Worm (Caenorhabditis elegans) whole organism, L4 larva: Measurements from ENCODE around the gene F57F4.1.

Source experiments
- F10B5.3 ChIP-seq: sonication (generic microtip); optimal IDR thresholded peaks from 2 replicates; lab custom pipeline; 2016; ENCODE audit warnings: mild to moderate bottlenecking, missing genetic modification characterization, missing compliant biosample characterization
- F49E8.2 ChIP-seq: sonication (generic microtip); optimal IDR thresholded peaks from 2 replicates; lab custom pipeline; 2016; ENCODE audit warnings: missing compliant biosample characterization, mild to moderate bottlenecking, missing genetic modification characterization, borderline replicate concordance
- R02D3.7 ChIP-seq: fragments of 150-350 bp; sonication (generic microtip); optimal IDR thresholded peaks from 3 replicates; lab custom pipeline; 2014; ENCODE audit warnings: missing biosample characterization, missing genetic modification characterization
- T20F7.1 ChIP-seq: fragments of 200-800 bp; sonication (Bioruptor generic); optimal IDR thresholded peaks from 2 replicates; lab custom pipeline; 2018; ENCODE audit warnings: mild to moderate bottlenecking, missing genetic modification characterization, missing compliant biosample characterization
- Y48G9A.11 ChIP-seq: fragments of 200-800 bp; sonication (Bioruptor generic); IDR thresholded peaks from 2 replicates; pipeline ENCODE4 v1.3.6; 2022; ENCODE audit warnings: missing genetic modification reagents, missing genetic modification characterization, missing compliant biosample characterization
- Y75B8A.6 ChIP-seq: fragments of 200-800 bp; sonication (Bioruptor generic); IDR thresholded peaks from 2 replicates; pipeline ENCODE4 v1.3.6; 2022; ENCODE audit warnings: missing genetic modification reagents, missing genetic modification characterization, missing compliant biosample characterization
- ZK337.2 ChIP-seq: fragments of 200-800 bp; sonication (Bioruptor generic); IDR thresholded peaks from 2 replicates; pipeline ENCODE4 v1.3.6; 2022; ENCODE audit warnings: missing genetic modification reagents, missing genetic modification characterization, missing compliant biosample characterization
- arid-1 ChIP-seq: fragments of 200-800 bp; sonication (Bioruptor generic); conservative IDR thresholded peaks from 2 replicates; pipeline ENCODE4 v1.3.6; 2022; ENCODE audit warnings: missing genetic modification reagents, missing genetic modification characterization, missing compliant biosample characterization
- ceh-28 ChIP-seq: fragments of 150-350 bp; optimal IDR thresholded peaks from 2 replicates; lab custom pipeline; 2014; ENCODE audit warnings: missing biosample characterization, missing genetic modification reagents, missing genetic modification characterization
- ceh-82 ChIP-seq: sonication (generic microtip); optimal IDR thresholded peaks from 2 replicates; lab custom pipeline; 2017; ENCODE audit warnings: missing biosample characterization, missing genetic modification characterization
- cey-2 ChIP-seq: sonication (generic microtip); optimal IDR thresholded peaks from 3 replicates; lab custom pipeline; 2017; ENCODE audit warnings: missing genetic modification characterization, mild to moderate bottlenecking, missing compliant biosample characterization, antibody characterized with exemption, borderline replicate concordance; ENCODE audit not compliant: insufficient read depth
- ctbp-1 ChIP-seq: fragments of 200-800 bp; sonication (Bioruptor generic); IDR thresholded peaks from 2 replicates; pipeline ENCODE4 v1.3.6; 2022; ENCODE audit warnings: missing genetic modification reagents, missing genetic modification characterization, missing compliant biosample characterization
- daf-16 ChIP-seq, 3 experiments: sonication (generic microtip); optimal IDR thresholded peaks; 2 replicates each; lab custom pipeline; 2016 to 2017; ENCODE audit warnings: missing genetic modification characterization in 3 of 3, missing genetic modification reagents in 3 of 3, mild to moderate bottlenecking in 2 of 3, missing compliant biosample characterization in 2 of 3, missing biosample characterization in 1 of 3, moderate library complexity in 1 of 3
- dmd-6 ChIP-seq: fragments of 200-800 bp; sonication (Bioruptor generic); IDR thresholded peaks from 2 replicates; pipeline ENCODE4 v1.3.6; 2022; ENCODE audit warnings: missing genetic modification reagents, missing genetic modification characterization, missing compliant biosample characterization
- dmd-8 ChIP-seq: fragments of 200-800 bp; sonication (Bioruptor generic); IDR thresholded peaks from 2 replicates; pipeline ENCODE4 v1.3.6; 2022; ENCODE audit warnings: missing genetic modification characterization, missing compliant biosample characterization
- dmd-9 ChIP-seq: fragments of 200-800 bp; sonication (Bioruptor generic); IDR thresholded peaks from 2 replicates; pipeline ENCODE4 v1.3.6; 2022; ENCODE audit warnings: missing genetic modification reagents, missing genetic modification characterization, missing compliant biosample characterization
- duxl-1 ChIP-seq: sonication (generic microtip); optimal IDR thresholded peaks from 2 replicates; lab custom pipeline; 2016; ENCODE audit warnings: mild to moderate bottlenecking, missing genetic modification characterization, moderate library complexity, missing compliant biosample characterization; ENCODE audit not compliant: poor library complexity
- dve-1 ChIP-seq: sonication (generic microtip); optimal IDR thresholded peaks from 2 replicates; lab custom pipeline; 2017; ENCODE audit warnings: antibody characterized with exemption, mild to moderate bottlenecking, missing genetic modification characterization, missing compliant biosample characterization; ENCODE audit not compliant: insufficient read depth
- gei-8 ChIP-seq: fragments of 200-800 bp; sonication (Bioruptor generic); optimal IDR thresholded peaks from 2 replicates; lab custom pipeline; 2018; ENCODE audit warnings: mild to moderate bottlenecking, missing genetic modification characterization, missing compliant biosample characterization
- hif-1 ChIP-seq, 2 experiments: sonication (generic microtip); optimal IDR thresholded peaks; 2 replicates each; lab custom pipeline; 2016 to 2017; ENCODE audit warnings: missing compliant biosample characterization in 2 of 2, missing genetic modification characterization in 2 of 2, missing genetic modification reagents in 2 of 2, missing genotype in 2 of 2, mild to moderate bottlenecking in 1 of 2
- hlh-11 ChIP-seq: fragments of 200-800 bp; sonication (Bioruptor generic); optimal IDR thresholded peaks from 2 replicates; lab custom pipeline; 2018; ENCODE audit warnings: mild to moderate bottlenecking, missing genetic modification characterization, missing compliant biosample characterization
- hmg-1.1 ChIP-seq: fragments of 200-800 bp; sonication (Bioruptor generic); IDR thresholded peaks from 2 replicates; pipeline ENCODE4 v1.3.6; 2022; ENCODE audit warnings: missing genetic modification reagents, missing genetic modification characterization, missing compliant biosample characterization
- lim-7 ChIP-seq: fragments of 200-800 bp; sonication (Bioruptor generic); IDR thresholded peaks from 2 replicates; pipeline ENCODE4 v1.3.6; 2022; ENCODE audit warnings: missing genetic modification characterization, missing compliant biosample characterization
- lin-1 ChIP-seq: fragments of 200-800 bp; sonication (Bioruptor generic); IDR thresholded peaks from 2 replicates; pipeline ENCODE4 v1.3.6; 2022; ENCODE audit warnings: missing genetic modification reagents, missing genetic modification characterization, missing compliant biosample characterization
- lin-13 ChIP-seq: fragments of 150-350 bp; optimal IDR thresholded peaks from 2 replicates; lab custom pipeline; 2014; ENCODE audit warnings: missing biosample characterization, missing genetic modification reagents, missing genetic modification characterization
- lin-15B ChIP-seq: fragments of 150-350 bp; sonication (generic microtip); optimal IDR thresholded peaks from 3 replicates; lab custom pipeline; 2014; ENCODE audit warnings: missing biosample characterization, missing genetic modification characterization
- lir-3 ChIP-seq: sonication (generic microtip); optimal IDR thresholded peaks from 2 replicates; lab custom pipeline; 2016; ENCODE audit warnings: mild to moderate bottlenecking, missing genetic modification characterization, missing compliant biosample characterization
- madf-9 ChIP-seq: fragments of 200-800 bp; sonication (Bioruptor generic); conservative IDR thresholded peaks from 2 replicates; pipeline ENCODE4 v1.3.6; 2022; ENCODE audit warnings: missing genetic modification reagents, missing genetic modification characterization, missing compliant biosample characterization
- mep-1 ChIP-seq: fragments of 150-350 bp; sonication (generic microtip); optimal IDR thresholded peaks from 3 replicates; lab custom pipeline; 2014; ENCODE audit warnings: missing biosample characterization, missing genetic modification characterization
- mes-2 ChIP-seq: sonication (generic microtip); optimal IDR thresholded peaks from 2 replicates; lab custom pipeline; 2016; ENCODE audit warnings: missing genotype, mild to moderate bottlenecking, missing genetic modification characterization, missing compliant biosample characterization; ENCODE audit not compliant: poor library complexity, severe bottlenecking
- nhr-102 ChIP-seq: sonication (generic microtip); optimal IDR thresholded peaks from 2 replicates; lab custom pipeline; 2016; ENCODE audit warnings: mild to moderate bottlenecking, missing genetic modification characterization, moderate library complexity, missing compliant biosample characterization
- nhr-11 ChIP-seq: fragments of 150-350 bp; optimal IDR thresholded peaks from 2 replicates; lab custom pipeline; 2014; ENCODE audit warnings: missing biosample characterization, missing genetic modification characterization
- nhr-28 ChIP-seq: fragments of 150-350 bp; optimal IDR thresholded peaks from 2 replicates; lab custom pipeline; 2014; ENCODE audit warnings: missing biosample characterization, missing genetic modification characterization
- nhr-76 ChIP-seq: fragments of 150-350 bp; optimal IDR thresholded peaks from 2 replicates; lab custom pipeline; 2014; ENCODE audit warnings: missing biosample characterization, missing genetic modification characterization
- nhr-77 ChIP-seq: fragments of 150-350 bp; optimal IDR thresholded peaks from 2 replicates; lab custom pipeline; 2014; ENCODE audit warnings: missing biosample characterization, missing genetic modification characterization
- php-3 ChIP-seq: fragments of 200-800 bp; sonication (Bioruptor generic); IDR thresholded peaks from 2 replicates; pipeline ENCODE4 v1.3.6; 2022; ENCODE audit warnings: missing genetic modification reagents, missing genetic modification characterization, missing compliant biosample characterization
- pqm-1 ChIP-seq: sonication (generic microtip); optimal IDR thresholded peaks from 2 replicates; lab custom pipeline; 2017; ENCODE audit warnings: missing biosample characterization, missing genetic modification characterization
- rbr-2 ChIP-seq: sonication (generic microtip); optimal IDR thresholded peaks from 2 replicates; lab custom pipeline; 2016; ENCODE audit warnings: missing genotype, missing genetic modification characterization, missing compliant biosample characterization
- sdz-12 ChIP-seq: fragments of 200-800 bp; sonication (Bioruptor generic); optimal IDR thresholded peaks from 2 replicates; lab custom pipeline; 2018; ENCODE audit warnings: mild to moderate bottlenecking, missing genetic modification characterization, missing compliant biosample characterization
- spr-1 ChIP-seq: sonication (generic microtip); optimal IDR thresholded peaks from 2 replicates; lab custom pipeline; 2016; ENCODE audit warnings: mild to moderate bottlenecking, missing genetic modification characterization, missing compliant biosample characterization
- zip-2 ChIP-seq: fragments of 150-350 bp; optimal IDR thresholded peaks from 2 replicates; lab custom pipeline; 2014; ENCODE audit warnings: missing biosample characterization, missing genetic modification characterization

The F57F4.1 gene

DNA sequence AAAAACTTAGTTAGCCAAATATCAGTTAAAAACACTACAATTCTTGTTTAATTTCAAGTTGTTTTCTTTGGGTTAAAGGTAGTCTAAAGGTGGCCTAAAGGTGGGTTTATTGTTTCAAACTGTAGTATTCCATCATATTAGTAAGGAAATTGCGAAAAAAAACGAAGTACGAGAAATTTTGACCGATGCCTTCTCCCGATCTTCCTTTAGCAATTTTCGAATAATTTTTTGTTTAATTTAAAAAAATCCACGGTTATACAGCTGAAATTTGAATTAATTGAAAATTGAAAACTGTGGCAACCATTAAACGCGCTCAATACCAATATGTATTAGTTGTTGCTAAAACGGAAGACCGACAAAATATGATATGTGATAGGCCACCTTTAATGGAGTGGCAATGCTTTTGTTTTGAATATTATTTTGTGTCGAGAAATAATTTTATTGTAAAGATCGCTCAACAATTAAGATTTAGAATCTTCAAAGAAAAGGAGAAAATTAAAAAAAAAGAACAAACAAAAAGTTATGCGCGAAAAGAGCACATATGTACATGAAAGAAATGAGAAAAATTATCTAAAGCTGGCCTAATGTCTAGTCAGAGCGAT, 10.8 kb downstream of the F57F4.1 start (continued):
- TF ChIP-seq ctbp-1 (GFP tag; lab: Robert Waterston, UW) (no peak), T20F7.1 (GFP tag; lab: Kevin White, UChicago) (peak; percentile 55), nhr-77 (tag; lab: Kevin White, UChicago) (peak; percentile 49), Y48G9A.11 (GFP tag; lab: Robert Waterston, UW) (no peak), rbr-2 (tag; lab: Kevin White, UChicago) (no peak), lin-1 (GFP tag; lab: Robert Waterston, UW) (0 out of 2 replicates have a peak, but pooled peaks have one; percentile 16), php-3 (no peak), ceh-82 (tag; lab: Kevin White, UChicago) (no peak), nhr-11 (no peak), nhr-76 (tag; lab: Kevin White, UChicago) (no peak), hmg-1.1 (GFP tag; lab: Robert Waterston, UW) (no peak), dve-1 (tag; lab: Kevin White, UChicago) (peak; percentile 59), spr-1 (tag; lab: Kevin White, UChicago) (no peak), hif-1 (tag; optimal IDR thresholded peaks at IDR 0.05; lab: Kevin White, UChicago) (no peak), arid-1 (GFP tag; lab: Robert Waterston, UW) (no peak), lim-7 (GFP tag; lab: Robert Waterston, UW) (peak; percentile 19; the same call in 1 of the 2 replicates), F49E8.2 (tag; lab: Kevin White, UChicago) (no peak), F10B5.3 (tag; lab: Kevin White, UChicago) (no peak), sdz-12 (GFP tag; lab: Kevin White, UChicago) (no peak)

DNA sequence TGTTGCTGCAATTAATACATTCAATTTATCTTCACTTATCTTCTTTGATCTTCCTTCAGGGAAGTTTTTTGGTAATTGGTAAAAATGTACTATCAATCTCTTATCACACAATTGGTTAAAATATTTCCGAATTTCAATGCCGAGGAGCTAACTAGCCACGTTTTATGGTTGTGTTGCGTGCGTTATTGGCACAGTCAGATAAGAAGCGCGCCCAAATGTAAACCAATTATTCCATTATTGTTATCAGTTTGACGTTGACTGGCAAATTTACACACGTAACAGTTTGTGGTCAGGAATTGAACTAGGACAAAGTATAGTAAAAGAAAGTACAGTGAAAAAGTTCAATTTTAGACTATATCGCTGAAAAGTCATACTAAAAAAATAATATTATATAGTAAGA, 17.3 kb downstream of the F57F4.1 start:
- TF ChIP-seq daf-16 (GFP tag; optimal IDR thresholded peaks at IDR 0.05; lab: Kevin White, UChicago): no peak
- peak; percentile 87 for TF ChIP-seq daf-16 (tag; optimal IDR thresholded peaks at IDR 0.05; lab: Kevin White, UChicago)
- no peak for TF ChIP-seq ceh-82 (tag; lab: Kevin White, UChicago)
- TF ChIP-seq R02D3.7: no peak
- TF ChIP-seq hlh-11: peak; percentile 63
- TF ChIP-seq lin-15B (tag; lab: Kevin White, UChicago): no peak
- TF ChIP-seq dve-1 (tag; lab: Kevin White, UChicago): peak; percentile 73
- TF ChIP-seq php-3: peak; percentile 93
- no peak for TF ChIP-seq Y75B8A.6 (GFP tag; lab: Robert Waterston, UW)
- TF ChIP-seq ZK337.2: no peak
- no peak for TF ChIP-seq Y48G9A.11 (GFP tag; lab: Robert Waterston, UW)
- TF ChIP-seq nhr-28: peak; percentile 84
- TF ChIP-seq mes-2 (tag; lab: Kevin White, UChicago): peak; percentile 43
- TF ChIP-seq nhr-102 (tag; lab: Kevin White, UChicago): peak; percentile 5
- no peak for TF ChIP-seq ceh-28 (tag; lab: Kevin White, UChicago)
- TF ChIP-seq dmd-6 (GFP tag; lab: Robert Waterston, UW): peak; percentile 34
- no peak for TF ChIP-seq madf-9 (GFP tag; lab: Robert Waterston, UW)
- no peak for TF ChIP-seq gei-8 (GFP tag; lab: Kevin White, UChicago)
- no peak for TF ChIP-seq nhr-76 (tag; lab: Kevin White, UChicago)
- TF ChIP-seq pqm-1 (tag; lab: Kevin White, UChicago): peak; percentile 34
- no peak for TF ChIP-seq mep-1
- TF ChIP-seq duxl-1 (tag; lab: Kevin White, UChicago): no peak

DNA sequence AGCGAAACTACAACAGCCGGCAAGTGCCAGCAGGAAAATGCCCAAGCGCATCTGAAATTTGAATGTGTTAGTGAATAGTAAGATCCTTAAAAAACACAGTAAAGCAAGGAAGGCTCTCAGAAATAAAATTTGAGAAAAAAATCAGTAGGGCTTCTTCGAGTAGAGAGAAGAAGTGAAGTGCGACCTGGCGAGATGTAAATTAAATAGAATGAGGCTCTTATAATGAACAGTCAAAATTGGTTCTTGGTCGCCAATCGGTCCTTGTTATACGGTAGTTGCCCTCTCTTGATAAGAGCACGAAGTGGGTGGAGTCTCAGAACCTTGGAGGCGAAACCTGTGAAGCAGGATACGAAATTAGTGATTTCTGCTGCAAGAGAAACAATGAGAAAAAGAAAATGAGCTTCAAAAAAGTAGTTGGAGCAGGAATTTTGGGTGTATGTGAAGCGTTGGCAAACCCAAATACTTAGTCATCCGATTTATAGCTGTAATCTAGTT, 18.5 kb downstream of the F57F4.1 start, which contains the start of gene bcf-1:
Gene bcf-1 (minus strand): TSS at position 51 of the 495 bp plus-strand sequence.
- TF ChIP-seq zip-2 (no peak), nhr-11 (no peak), lin-13 (GFP tag; lab: Kevin White, UChicago) (no peak), dmd-8 (GFP tag; lab: Robert Waterston, UW) (no peak), hlh-11 (peak; percentile 33), nhr-28 (peak; percentile 29), pqm-1 (tag; lab: Kevin White, UChicago) (peak; percentile 79), dmd-9 (no peak), cey-2 (tag; lab: Kevin White, UChicago) (no peak), dmd-6 (GFP tag; lab: Robert Waterston, UW) (peak; percentile 63), lir-3 (tag; lab: Kevin White, UChicago) (no peak), ZK337.2 (no peak), php-3 (0 out of 2 replicates have a peak, but pooled peaks have one; percentile 52)
- TF ChIP-seq, all 104 proteins: peak for 5
